Fruit fly (Drosophila melanogaster): ENCODE results near the gene RpS8.
A peak's percentile ranks its signal among the peaks of the same experiment; 100 is the strongest.

DNA sequence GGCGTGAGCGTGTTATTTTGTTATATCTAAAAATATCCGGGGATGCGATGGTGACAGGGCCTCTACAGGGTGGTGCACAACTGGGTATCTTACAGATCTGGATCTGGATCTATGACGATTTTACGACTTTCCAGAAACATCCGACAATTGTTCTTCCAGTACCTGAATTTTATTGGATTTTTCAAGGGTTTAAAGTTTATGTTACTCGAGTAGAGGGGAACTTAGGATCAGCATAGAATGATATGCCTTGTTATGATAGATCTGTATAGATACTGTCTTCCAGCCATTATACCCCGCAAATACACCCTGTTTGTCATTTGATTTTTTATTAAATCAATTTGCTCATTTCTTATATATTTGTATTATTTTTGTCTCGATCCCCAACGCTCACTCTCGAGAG, 33.0 kb downstream of the RpS8 start:
- TF ChIP-seq h (GFP tag; optimal IDR thresholded peaks at IDR 0.05) = peak; percentile 4
- no peak for TF ChIP-seq usp (GFP tag; optimal IDR thresholded peaks at IDR 0.05)
- no peak for TF ChIP-seq Rel (GFP tag; optimal IDR thresholded peaks at IDR 0.05)
- no peak for TF ChIP-seq Rel (tag; optimal IDR thresholded peaks at IDR 0.05)
- no peak for TF ChIP-seq woc (GFP tag; optimal IDR thresholded peaks at IDR 0.05)
- TF ChIP-seq Jra (GFP tag; optimal IDR thresholded peaks at IDR 0.05) = no peak
- no peak for TF ChIP-seq Hr83 (GFP tag; optimal IDR thresholded peaks at IDR 0.05; ENCODE audit: poor library complexity, severe bottlenecking)
- no peak for TF ChIP-seq foxo (GFP tag; optimal IDR thresholded peaks at IDR 0.05)
- no peak for TF ChIP-seq br (GFP tag; optimal IDR thresholded peaks at IDR 0.05)
- no peak for TF ChIP-seq lola (GFP tag; optimal IDR thresholded peaks at IDR 0.05)
- no peak for TF ChIP-seq Hr78 (GFP tag; optimal IDR thresholded peaks at IDR 0.05)
- TF ChIP-seq pan (optimal IDR thresholded peaks at IDR 0.05) = no peak
- TF ChIP-seq Dif (GFP tag; optimal IDR thresholded peaks at IDR 0.05; ENCODE audit: partially characterized antibody) = no peak

Data from whole organism, wandering third instar larva.